Worm (Caenorhabditis elegans) whole organism, young adult: ENCODE data around the gene cpb-2.

Source experiments
- B0336.3 ChIP-seq: fragments of 200-800 bp; sonication (Bioruptor generic); IDR thresholded peaks from 2 replicates; pipeline ENCODE4 v1.3.6; 2022; ENCODE audit warnings: missing genetic modification characterization, missing compliant biosample characterization
- D2030.7 ChIP-seq: fragments of 200-800 bp; sonication (Bioruptor generic); IDR thresholded peaks from 2 replicates; pipeline ENCODE4 v1.3.6; 2022; ENCODE audit warnings: missing genetic modification reagents, missing genetic modification characterization, missing compliant biosample characterization
- F23B12.7 ChIP-seq: sonication (generic microtip); optimal IDR thresholded peaks from 2 replicates; lab custom pipeline; 2017; ENCODE audit warnings: missing genetic modification characterization, mild to moderate bottlenecking, missing compliant biosample characterization, antibody characterized with exemption, moderate library complexity; ENCODE audit not compliant: insufficient read depth
- F52B5.7 ChIP-seq: sonication (generic microtip); optimal IDR thresholded peaks from 2 replicates; lab custom pipeline; 2016; ENCODE audit warnings: mild to moderate bottlenecking, missing genetic modification characterization, missing compliant biosample characterization
- K12H6.12 ChIP-seq: fragments of 200-800 bp; sonication (Bioruptor generic); optimal IDR thresholded peaks from 2 replicates; lab custom pipeline; 2018; ENCODE audit warnings: mild to moderate bottlenecking, missing genetic modification characterization, missing compliant biosample characterization
- Y53F4B.3 ChIP-seq: fragments of 200-800 bp; sonication (Bioruptor generic); IDR thresholded peaks from 2 replicates; pipeline ENCODE4 v1.3.6; 2022; ENCODE audit warnings: missing genetic modification reagents, missing genetic modification characterization, missing compliant biosample characterization
- Y95B8A.8 ChIP-seq: fragments of 200-800 bp; sonication (Bioruptor generic); IDR thresholded peaks from 2 replicates; pipeline ENCODE4 v1.3.6; 2022; ENCODE audit warnings: missing genetic modification reagents, missing genetic modification characterization, missing compliant biosample characterization
- aptf-3 ChIP-seq: fragments of 200-800 bp; sonication (Bioruptor generic); IDR thresholded peaks from 2 replicates; pipeline ENCODE4 v1.3.6; 2022; ENCODE audit warnings: missing genetic modification characterization, missing compliant biosample characterization
- ceh-40 ChIP-seq: fragments of 200-800 bp; sonication (Bioruptor generic); IDR thresholded peaks from 2 replicates; pipeline ENCODE4 v1.3.6; 2022; ENCODE audit warnings: missing genetic modification characterization, missing compliant biosample characterization
- dox-1 ChIP-seq: fragments of 200-800 bp; sonication (Bioruptor generic); IDR thresholded peaks from 2 replicates; pipeline ENCODE4 v1.3.6; 2022; ENCODE audit warnings: missing genetic modification reagents, missing genetic modification characterization, missing compliant biosample characterization
- dpff-1 ChIP-seq: sonication (generic microtip); optimal IDR thresholded peaks from 2 replicates; lab custom pipeline; 2017; ENCODE audit warnings: mild to moderate bottlenecking, missing genetic modification characterization, missing compliant biosample characterization
- egrh-3 ChIP-seq: fragments of 200-800 bp; sonication (Bioruptor generic); IDR thresholded peaks from 2 replicates; pipeline ENCODE4 v1.3.6; 2022; ENCODE audit warnings: missing genetic modification reagents, missing genetic modification characterization, missing compliant biosample characterization
- fkh-3 ChIP-seq: sonication (generic microtip); optimal IDR thresholded peaks from 2 replicates; lab custom pipeline; 2016; ENCODE audit warnings: mild to moderate bottlenecking, missing genetic modification characterization, missing compliant biosample characterization
- hlh-26 ChIP-seq: fragments of 200-800 bp; sonication (Bioruptor generic); conservative IDR thresholded peaks from 2 replicates; pipeline ENCODE4 v1.3.6; 2022; ENCODE audit warnings: missing genetic modification reagents, missing genetic modification characterization, missing compliant biosample characterization
- lag-1 ChIP-seq: fragments of 200-800 bp; sonication (Bioruptor generic); IDR thresholded peaks from 2 replicates; pipeline ENCODE4 v1.3.6; 2022; ENCODE audit warnings: missing genetic modification reagents, missing genetic modification characterization, missing compliant biosample characterization
- lin-40 ChIP-seq: sonication (generic microtip); optimal IDR thresholded peaks from 2 replicates; lab custom pipeline; 2016; ENCODE audit warnings: missing genetic modification characterization, mild to moderate bottlenecking, missing compliant biosample characterization, missing genotype, missing genetic modification reagents
- lin-54 ChIP-seq: fragments of 200-800 bp; sonication (Bioruptor generic); optimal IDR thresholded peaks from 2 replicates; lab custom pipeline; 2018; ENCODE audit warnings: mild to moderate bottlenecking, missing genetic modification characterization, missing compliant biosample characterization
- madf-10 ChIP-seq: sonication (generic microtip); optimal IDR thresholded peaks from 2 replicates; lab custom pipeline; 2016; ENCODE audit warnings: mild to moderate bottlenecking, missing genetic modification characterization, missing compliant biosample characterization
- madf-6 ChIP-seq: fragments of 200-800 bp; sonication (Bioruptor generic); IDR thresholded peaks from 2 replicates; pipeline ENCODE4 v1.3.6; 2022; ENCODE audit warnings: missing genetic modification reagents, missing genetic modification characterization, missing compliant biosample characterization
- madf-8 ChIP-seq: fragments of 200-800 bp; sonication (Bioruptor generic); conservative IDR thresholded peaks from 2 replicates; pipeline ENCODE4 v1.3.6; 2022; ENCODE audit warnings: missing genetic modification reagents, missing genetic modification characterization, missing compliant biosample characterization
- nhr-80 ChIP-seq: sonication (generic microtip); optimal IDR thresholded peaks from 2 replicates; lab custom pipeline; 2016; ENCODE audit warnings: missing genetic modification characterization, missing compliant biosample characterization
- nhr-90 ChIP-seq: sonication (generic microtip); optimal IDR thresholded peaks from 2 replicates; lab custom pipeline; 2016; ENCODE audit warnings: missing genotype, mild to moderate bottlenecking, missing genetic modification characterization, missing compliant biosample characterization
- pbrm-1 ChIP-seq: fragments of 200-800 bp; sonication (Bioruptor generic); IDR thresholded peaks from 2 replicates; pipeline ENCODE4 v1.3.6; 2022; ENCODE audit warnings: missing genetic modification reagents, missing genetic modification characterization, missing compliant biosample characterization
- rec-8 ChIP-seq, 2 experiments: sonication (generic microtip); optimal IDR thresholded peaks; 2 replicates each; lab custom pipeline; 2016; ENCODE audit warnings: mild to moderate bottlenecking in 2 of 2, missing genetic modification characterization in 2 of 2, missing genetic modification reagents in 2 of 2, missing genotype in 2 of 2, missing biosample characterization in 1 of 2, missing compliant biosample characterization in 1 of 2, moderate library complexity in 1 of 2
- repo-1 ChIP-seq: sonication (generic microtip); optimal IDR thresholded peaks from 2 replicates; lab custom pipeline; 2017; ENCODE audit warnings: mild to moderate bottlenecking, missing genetic modification characterization, missing compliant biosample characterization
- snpc-1.3 ChIP-seq: sonication (generic microtip); optimal IDR thresholded peaks from 2 replicates; lab custom pipeline; 2017; ENCODE audit warnings: missing genetic modification characterization, mild to moderate bottlenecking, missing compliant biosample characterization, antibody characterized with exemption, moderate library complexity, missing genotype, missing genetic modification reagents; ENCODE audit not compliant: insufficient read depth
- snpc-3.4 ChIP-seq: sonication (generic microtip); optimal IDR thresholded peaks from 2 replicates; lab custom pipeline; 2017; ENCODE audit warnings: missing genetic modification characterization, mild to moderate bottlenecking, missing compliant biosample characterization, antibody characterized with exemption, moderate library complexity, missing genotype, missing genetic modification reagents
- somi-1 ChIP-seq: fragments of 200-800 bp; sonication (Bioruptor generic); optimal IDR thresholded peaks from 2 replicates; lab custom pipeline; 2018; ENCODE audit warnings: mild to moderate bottlenecking, missing genetic modification characterization, missing compliant biosample characterization
- sptf-2 ChIP-seq: fragments of 200-800 bp; sonication (Bioruptor generic); optimal IDR thresholded peaks from 2 replicates; lab custom pipeline; 2018; ENCODE audit warnings: mild to moderate bottlenecking, missing genetic modification characterization, missing compliant biosample characterization
- ztf-28 ChIP-seq: fragments of 200-800 bp; sonication (Bioruptor generic); IDR thresholded peaks from 2 replicates; pipeline ENCODE4 v1.3.6; 2022; ENCODE audit warnings: missing genetic modification reagents, missing genetic modification characterization, missing compliant biosample characterization

cpb-2 gene

DNA sequence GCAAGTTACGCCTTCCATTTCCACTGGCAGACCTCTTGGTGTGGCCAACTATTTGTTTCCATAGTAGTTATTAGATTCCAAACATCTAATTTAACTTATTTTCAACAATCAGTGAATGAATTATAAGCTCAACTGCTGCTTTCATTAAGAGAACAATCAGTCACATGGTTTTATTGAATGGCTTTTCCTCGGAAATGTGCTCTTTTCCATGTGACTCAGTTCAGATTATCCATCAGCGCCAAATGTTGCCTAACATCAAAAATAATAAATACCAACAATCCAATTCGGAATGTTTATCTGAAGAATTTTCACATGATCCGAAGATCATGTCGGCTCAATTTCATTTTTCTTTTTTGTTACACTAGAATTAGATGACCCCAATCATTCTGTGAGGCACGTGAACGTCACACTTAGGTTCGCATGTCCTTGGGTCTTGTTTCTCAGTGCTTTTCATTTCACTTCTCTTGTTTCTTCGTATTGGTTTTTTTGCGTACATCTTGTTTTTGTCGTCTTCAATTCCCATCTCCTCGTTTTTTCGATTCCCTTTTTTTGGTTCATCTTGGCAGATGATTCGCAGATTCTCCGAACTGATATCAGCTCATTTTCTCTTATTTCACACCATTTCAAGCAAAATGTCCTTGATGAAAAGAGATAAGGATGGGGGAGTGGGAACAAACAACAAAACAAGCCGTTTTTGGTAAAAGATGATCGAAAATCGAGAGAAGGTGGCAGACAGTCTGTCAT, 16.3 kb upstream of the cpb-2 start:
- TF ChIP-seq ceh-40 (GFP tag; lab: Robert Waterston, UW), result no peak
- peak; percentile 37 for TF ChIP-seq lin-40 (tag; lab: Kevin White, UChicago)
- TF ChIP-seq K12H6.12 (tag; lab: Kevin White, UChicago), result peak; percentile 4
- TF ChIP-seq somi-1 (GFP tag; lab: Kevin White, UChicago), result peak; percentile 38
- no peak for TF ChIP-seq sptf-2 (GFP tag; lab: Kevin White, UChicago)

- TF ChIP-seq dox-1 (GFP tag; lab: Robert Waterston, UW) (0 out of 2 replicates have a peak, but pooled peaks have one; percentile 11), nhr-80 (tag; lab: Kevin White, UChicago) (peak; percentile 87), egrh-3 (GFP tag; lab: Robert Waterston, UW) (no peak)
Measured at ce11 chrII:6177975-6178742, 14.4 kb upstream of the cpb-2 start.

DNA sequence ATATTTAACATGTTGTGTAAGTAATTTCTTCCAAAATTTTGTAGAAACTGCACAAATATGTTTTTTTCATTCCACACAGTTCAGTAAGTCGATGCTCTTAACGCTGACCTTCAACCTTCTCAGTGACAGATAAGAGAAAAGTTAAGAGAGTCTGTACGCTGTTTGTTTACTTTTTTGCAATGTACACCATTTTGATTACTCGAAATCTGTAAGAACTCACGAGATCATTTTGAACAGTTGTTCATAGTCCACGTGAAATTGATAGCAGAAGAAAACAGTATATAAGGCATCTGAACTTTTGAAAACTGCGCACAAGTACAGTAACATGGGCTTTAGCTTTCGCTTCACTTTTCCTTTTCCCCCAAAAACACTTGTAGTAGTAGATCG, 13.8 kb upstream of the cpb-2 start:
- TF ChIP-seq snpc-1.3 (tag; lab: Kevin White, UChicago), result no peak
- no peak for TF ChIP-seq snpc-3.4 (tag; lab: Kevin White, UChicago)
- TF ChIP-seq lin-40 (tag; lab: Kevin White, UChicago), result no peak
- TF ChIP-seq aptf-3, result no peak
- TF ChIP-seq madf-8 (GFP tag; lab: Robert Waterston, UW), result no peak
- no peak for TF ChIP-seq D2030.7 (GFP tag; lab: Robert Waterston, UW)
- TF ChIP-seq F23B12.7 (tag; lab: Kevin White, UChicago), result no peak
- TF ChIP-seq repo-1 (tag; lab: Kevin White, UChicago), result no peak
- TF ChIP-seq hlh-26 (GFP tag; lab: Robert Waterston, UW), result no peak
- TF ChIP-seq nhr-90, result no peak
- no peak for TF ChIP-seq B0336.3 (GFP tag; lab: Robert Waterston, UW)

ce11 chrII:6179531-6179930, 13.1 kb upstream of the cpb-2 start, which contains the start of gene F40H3.1:
F40H3.1 (plus strand) TSS chrII:6179831.
- no peak for TF ChIP-seq ztf-28
- no peak for TF ChIP-seq fkh-3 (tag; lab: Kevin White, UChicago)
- no peak for TF ChIP-seq pbrm-1 (GFP tag; lab: Robert Waterston, UW)
- no peak for TF ChIP-seq K12H6.12 (tag; lab: Kevin White, UChicago)
- no peak for TF ChIP-seq Y53F4B.3 (GFP tag; lab: Robert Waterston, UW)
- TF ChIP-seq, all 124 proteins: peak for 0

DNA sequence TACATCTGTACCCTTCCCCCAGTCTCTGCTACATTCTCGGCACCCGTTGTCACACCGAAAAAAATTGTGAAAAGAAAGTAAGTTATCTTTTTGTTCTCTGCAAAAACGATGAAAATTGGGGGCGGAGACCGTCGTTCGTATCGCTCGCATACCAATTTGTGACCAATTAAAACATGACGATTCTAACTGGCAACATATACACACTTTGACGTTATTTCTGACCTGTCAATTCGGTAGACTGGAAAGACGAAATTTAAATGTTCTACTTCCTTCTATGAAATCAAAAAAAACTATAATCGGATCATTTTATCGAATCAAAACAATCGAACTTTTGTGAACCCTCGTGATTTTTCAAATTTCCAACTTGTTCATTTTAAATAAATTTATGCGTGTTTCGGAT, 12.0 kb upstream of the cpb-2 start:
- TF ChIP-seq nhr-80 (tag; lab: Kevin White, UChicago) (peak; percentile 52), madf-10 (tag; lab: Kevin White, UChicago) (no peak)

ce11 chrII:6181337-6181736, 11.2 kb upstream of the cpb-2 start:
- TF ChIP-seq dpff-1 (tag; lab: Kevin White, UChicago), result no peak
- no peak for TF ChIP-seq madf-6
- TF ChIP-seq rec-8 (tag; optimal IDR thresholded peaks at IDR 0.05; lab: Kevin White, UChicago), result no peak
- no peak for TF ChIP-seq lag-1 (GFP tag; lab: Robert Waterston, UW)
- TF ChIP-seq Y95B8A.8 (GFP tag; lab: Robert Waterston, UW), result no peak
- no peak for TF ChIP-seq madf-8 (GFP tag; lab: Robert Waterston, UW)
- no peak for TF ChIP-seq F52B5.7 (tag; lab: Kevin White, UChicago)
- TF ChIP-seq lin-54 (GFP tag; lab: Kevin White, UChicago), result no peak
